Worm (Caenorhabditis elegans): ENCODE measurements around the gene F53F8.6.

Gene F53F8.6

DNA sequence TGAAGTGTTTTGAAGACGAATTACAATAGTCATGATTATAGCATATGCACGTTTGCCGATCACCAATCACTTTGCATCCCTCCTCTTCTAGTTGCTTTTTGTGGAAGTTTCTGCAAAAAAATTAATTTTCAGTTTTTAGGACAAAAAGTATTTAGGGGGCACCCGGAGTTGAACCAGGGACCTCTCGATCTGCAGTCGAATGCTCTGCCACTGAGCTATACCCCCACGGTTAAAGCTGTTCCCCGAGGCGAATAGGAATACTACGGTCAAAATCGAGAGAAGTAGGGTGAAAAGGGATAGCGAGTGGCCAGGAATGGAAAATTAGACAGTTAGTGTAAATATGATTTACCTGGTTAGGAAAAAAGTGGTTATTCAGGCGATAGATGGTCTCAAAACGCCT lies 10.1 kb upstream of the F53F8.6 start (continued):
- TF ChIP-seq lim-7 (GFP tag; IDR thresholded peaks at IDR 0.05) (peak; percentile 92), daf-12 (tag; optimal IDR thresholded peaks at IDR 0.05) (no peak), Y48G9A.11 (GFP tag; IDR thresholded peaks at IDR 0.05) (peak; percentile 80), pqm-1 (tag; optimal IDR thresholded peaks at IDR 0.05) (no peak), set-16 (GFP tag; IDR thresholded peaks at IDR 0.05) (no peak; the same call in 1 of the 2 replicates), zag-1 (tag; optimal IDR thresholded peaks at IDR 0.05) (no peak), hlh-11 (tag; optimal IDR thresholded peaks at IDR 0.05) (peak; percentile 47), arid-1 (GFP tag; conservative IDR thresholded peaks at IDR 0.05) (peak; percentile 85), F37D6.2 (tag; optimal IDR thresholded peaks at IDR 0.05) (no peak), daf-16 (GFP tag; optimal IDR thresholded peaks at IDR 0.05) (peak in 1 of 2 experiments; percentile 78), daf-16 (tag; optimal IDR thresholded peaks at IDR 0.05) (peak; percentile 58), spr-3 (GFP tag; optimal IDR thresholded peaks at IDR 0.05) (peak; percentile 36), T26A8.4 (GFP tag; IDR thresholded peaks at IDR 0.05) (peak; percentile 87), snpc-1.2 (GFP tag; IDR thresholded peaks at IDR 0.05) (peak; percentile 80), Y105C5A.15 (GFP tag; IDR thresholded peaks at IDR 0.05) (peak; percentile 86), D1046.2 (GFP tag; IDR thresholded peaks at IDR 0.05) (peak; percentile 76; the same call in 1 of the 2 replicates), lin-39 (tag; optimal IDR thresholded peaks at IDR 0.05) (no peak), ceh-82 (tag; optimal IDR thresholded peaks at IDR 0.05) (no peak), dve-1 (tag; optimal IDR thresholded peaks at IDR 0.05; ENCODE audit: insufficient read depth) (peak; percentile 33), lin-13 (GFP tag; optimal IDR thresholded peaks at IDR 0.05) (no peak), lsy-2 (tag; optimal IDR thresholded peaks at IDR 0.05) (peak in 1 of 2 experiments; percentile 57), ceh-20 (GFP tag; IDR thresholded peaks at IDR 0.05) (peak; percentile 44; the same call in 1 of the 2 replicates), nhr-6 (tag; optimal IDR thresholded peaks at IDR 0.05) (peak; percentile 58), aha-1 (tag) (no peak), F10B5.3 (tag; optimal IDR thresholded peaks at IDR 0.05) (no peak), ctbp-1 (GFP tag; IDR thresholded peaks at IDR 0.05) (peak; percentile 70), lin-29 (GFP tag; IDR thresholded peaks at IDR 0.05) (0 out of 2 replicates have a peak, but pooled peaks have one; percentile 54), ztf-7 (tag; optimal IDR thresholded peaks at IDR 0.05) (no peak), aly-2 (tag; optimal IDR thresholded peaks at IDR 0.05) (no peak), madf-9 (GFP tag; conservative IDR thresholded peaks at IDR 0.05) (peak; percentile 61; the same call in 1 of the 2 replicates), nhr-10 (tag; optimal IDR thresholded peaks at IDR 0.05) (no peak), T20F7.1 (GFP tag; optimal IDR thresholded peaks at IDR 0.05) (peak; percentile 41), unc-62 (GFP tag; optimal IDR thresholded peaks at IDR 0.05 in 1 of 2) (no peak), unc-62 (tag; optimal IDR thresholded peaks at IDR 0.05) (no peak), F44E2.7 (GFP tag; IDR thresholded peaks at IDR 0.05) (peak; percentile 21; the same call in 1 of the 2 replicates), lin-38 (GFP tag; IDR thresholded peaks at IDR 0.05) (peak; percentile 71), dmd-9 (GFP tag; IDR thresholded peaks at IDR 0.05) (peak; percentile 29; the same call in 1 of the 2 replicates), F49E8.2 (tag; optimal IDR thresholded peaks at IDR 0.05; ENCODE audit: borderline replicate concordance) (peak; percentile 16), lin-15B (tag; optimal IDR thresholded peaks at IDR 0.05) (no peak), rbr-2 (tag; optimal IDR thresholded peaks at IDR 0.05) (peak; percentile 56), zfp-3 (GFP tag; conservative IDR thresholded peaks at IDR 0.05) (no peak), nhr-41 (GFP tag; IDR thresholded peaks at IDR 0.05) (no peak), jun-1 (tag; optimal IDR thresholded peaks at IDR 0.05) (peak; percentile 19), skn-1 (tag; optimal IDR thresholded peaks at IDR 0.05) (no peak), mdt-29 (GFP tag; IDR thresholded peaks at IDR 0.05) (peak; percentile 66), fkh-10 (GFP tag; optimal IDR thresholded peaks at IDR 0.05) (no peak), sdz-12 (GFP tag; optimal IDR thresholded peaks at IDR 0.05) (peak; percentile 60), daf-19 (GFP tag; conservative IDR thresholded peaks at IDR 0.05) (no peak), mep-1 (tag; optimal IDR thresholded peaks at IDR 0.05) (peak; percentile 59), lin-1 (GFP tag; IDR thresholded peaks at IDR 0.05) (peak; percentile 81), fos-1 (tag; optimal IDR thresholded peaks at IDR 0.05) (no peak), ceh-32 (tag; optimal IDR thresholded peaks at IDR 0.05; ENCODE audit: poor library complexity) (no peak), nhr-76 (tag; optimal IDR thresholded peaks at IDR 0.05) (no peak)

Measured in whole organism, L4 larva.